Worm (Caenorhabditis elegans) whole organism, L2 larva: ENCODE results near the gene atln-2.
"Not testable (repeated sequence)": the region's sequence is repeated elsewhere in the genome, so short reads cannot be mapped to it uniquely, and the experiment has no call there.

Source experiments
- F13H6.1 ChIP-seq: sonication (generic microtip); optimal IDR thresholded peaks from 2 replicates; lab custom pipeline; 2016; ENCODE audit warnings: missing genetic modification characterization, missing compliant biosample characterization
- R02D3.7 ChIP-seq: fragments of 150-350 bp; optimal IDR thresholded peaks from 2 replicates; lab custom pipeline; 2014; ENCODE audit warnings: missing biosample characterization, missing genetic modification characterization
- Y55F3AM.14 ChIP-seq: fragments of 200-800 bp; sonication (Bioruptor generic); optimal IDR thresholded peaks from 2 replicates; lab custom pipeline; 2018; ENCODE audit warnings: mild to moderate bottlenecking, missing genetic modification characterization, missing compliant biosample characterization
- ZK546.5 ChIP-seq: sonication (generic microtip); optimal IDR thresholded peaks from 2 replicates; lab custom pipeline; 2017; ENCODE audit warnings: missing biosample characterization, missing genetic modification characterization
- alr-1 ChIP-seq: fragments of 150-350 bp; optimal IDR thresholded peaks from 2 replicates; lab custom pipeline; 2014; ENCODE audit warnings: missing biosample characterization, missing genetic modification characterization
- aly-2 ChIP-seq: fragments of 150-350 bp; optimal IDR thresholded peaks from 2 replicates; lab custom pipeline; 2014; ENCODE audit warnings: missing biosample characterization, missing genetic modification characterization
- ceh-16 ChIP-seq: fragments of 150-350 bp; optimal IDR thresholded peaks from 2 replicates; lab custom pipeline; 2014; ENCODE audit warnings: missing biosample characterization, missing genetic modification characterization
- ceh-82 ChIP-seq: fragments of 150-350 bp; optimal IDR thresholded peaks from 2 replicates; lab custom pipeline; 2014; ENCODE audit warnings: missing biosample characterization, missing genetic modification characterization
- dmd-4 ChIP-seq: sonication (generic microtip); optimal IDR thresholded peaks from 2 replicates; lab custom pipeline; 2017; ENCODE audit warnings: missing biosample characterization, missing genetic modification characterization
- egl-27 ChIP-seq: sonication (generic microtip); optimal IDR thresholded peaks from 3 replicates; lab custom pipeline; 2017; ENCODE audit warnings: missing biosample characterization, missing genetic modification reagents, missing genetic modification characterization
- elt-1 ChIP-seq: fragments of 150-350 bp; optimal IDR thresholded peaks from 2 replicates; lab custom pipeline; 2014; ENCODE audit warnings: missing biosample characterization, missing genetic modification characterization
- elt-3 ChIP-seq: sonication (generic microtip); optimal IDR thresholded peaks from 2 replicates; lab custom pipeline; 2017; ENCODE audit warnings: missing biosample characterization, missing genetic modification characterization
- fos-1 ChIP-seq: fragments of 150-350 bp; optimal IDR thresholded peaks from 2 replicates; lab custom pipeline; 2014; ENCODE audit warnings: missing biosample characterization, missing genetic modification characterization
- gmeb-1 ChIP-seq: fragments of 150-350 bp; optimal IDR thresholded peaks from 2 replicates; lab custom pipeline; 2014; ENCODE audit warnings: missing biosample characterization, missing genetic modification characterization
- lin-11 ChIP-seq: fragments of 150-350 bp; sonication (generic microtip); optimal IDR thresholded peaks from 2 replicates; lab custom pipeline; 2014; ENCODE audit warnings: missing biosample characterization, missing genetic modification characterization, inconsistent platforms, mixed read lengths
- lsy-2 ChIP-seq, 2 experiments: fragments of 150-350 bp in 1 of 2; sonication (generic microtip) in 1 of 2; optimal IDR thresholded peaks; 2 replicates each; lab custom pipeline; 2014 to 2017; ENCODE audit warnings: missing biosample characterization in 2 of 2, missing genetic modification characterization in 2 of 2
- mab-5 ChIP-seq: fragments of 150-350 bp; optimal IDR thresholded peaks from 2 replicates; lab custom pipeline; 2014; ENCODE audit warnings: missing biosample characterization, missing genetic modification characterization
- nhr-10 ChIP-seq: sonication (generic microtip); optimal IDR thresholded peaks from 2 replicates; lab custom pipeline; 2017; ENCODE audit warnings: missing biosample characterization, missing genetic modification characterization
- nhr-11 ChIP-seq: fragments of 150-350 bp; optimal IDR thresholded peaks from 2 replicates; lab custom pipeline; 2014; ENCODE audit warnings: missing biosample characterization, missing genetic modification characterization
- nhr-12 ChIP-seq: fragments of 150-350 bp; optimal IDR thresholded peaks from 2 replicates; lab custom pipeline; 2014; ENCODE audit warnings: missing biosample characterization, missing genetic modification characterization
- nhr-129 ChIP-seq: fragments of 150-350 bp; optimal IDR thresholded peaks from 2 replicates; lab custom pipeline; 2014; ENCODE audit warnings: missing biosample characterization, missing genetic modification characterization
- nhr-23 ChIP-seq: fragments of 150-350 bp; optimal IDR thresholded peaks from 2 replicates; lab custom pipeline; 2014; ENCODE audit warnings: missing biosample characterization, missing genetic modification reagents, missing genetic modification characterization
- nhr-25 ChIP-seq: fragments of 150-350 bp; sonication (generic microtip); optimal IDR thresholded peaks from 3 replicates; lab custom pipeline; 2014; ENCODE audit warnings: missing biosample characterization, missing genetic modification characterization
- nhr-6 ChIP-seq: fragments of 150-350 bp; optimal IDR thresholded peaks from 2 replicates; lab custom pipeline; 2014; ENCODE audit warnings: missing biosample characterization, missing genetic modification characterization
- nhr-77 ChIP-seq: fragments of 150-350 bp; optimal IDR thresholded peaks from 2 replicates; lab custom pipeline; 2014; ENCODE audit warnings: missing biosample characterization, missing genetic modification characterization
- sem-4 ChIP-seq: fragments of 150-350 bp; optimal IDR thresholded peaks from 2 replicates; lab custom pipeline; 2014; ENCODE audit warnings: missing biosample characterization, missing genetic modification reagents, missing genetic modification characterization
- skn-1 ChIP-seq: sonication (generic microtip); optimal IDR thresholded peaks from 2 replicates; lab custom pipeline; 2017; ENCODE audit warnings: missing biosample characterization, missing genetic modification characterization
- sma-3 ChIP-seq: sonication (generic microtip); optimal IDR thresholded peaks from 2 replicates; lab custom pipeline; 2016; ENCODE audit warnings: missing genetic modification reagents, missing genetic modification characterization, missing compliant biosample characterization
- snpc-4 ChIP-seq: fragments of 150-350 bp; optimal IDR thresholded peaks from 2 replicates; lab custom pipeline; 2014; ENCODE audit warnings: missing biosample characterization, missing genetic modification characterization
- unc-62 ChIP-seq: fragments of 150-350 bp; optimal IDR thresholded peaks from 2 replicates; lab custom pipeline; 2014; ENCODE audit warnings: missing biosample characterization, missing genetic modification reagents, missing genetic modification characterization
- zag-1 ChIP-seq: fragments of 150-350 bp; optimal IDR thresholded peaks from 2 replicates; lab custom pipeline; 2014; ENCODE audit warnings: missing biosample characterization, missing genetic modification characterization
- ztf-1 ChIP-seq: fragments of 200-800 bp; sonication (Bioruptor generic); conservative IDR thresholded peaks from 2 replicates; pipeline ENCODE4 v1.3.6; 2022; ENCODE audit warnings: missing genetic modification characterization, missing compliant biosample characterization
- ztf-11 ChIP-seq: sonication (generic microtip); optimal IDR thresholded peaks from 2 replicates; lab custom pipeline; 2017; ENCODE audit warnings: missing biosample characterization, missing genetic modification characterization
- ztf-4 ChIP-seq: fragments of 150-350 bp; optimal IDR thresholded peaks from 2 replicates; lab custom pipeline; 2014; ENCODE audit warnings: missing biosample characterization, missing genetic modification characterization

The atln-2 gene

ce11 chrIV:14981311-14981710 lies at the start of gene atln-2:
Gene atln-2 (plus strand): TSS chrIV:14981611.
- no peak for TF ChIP-seq sem-4
- TF ChIP-seq nhr-11, result no peak
- TF ChIP-seq unc-62 (GFP tag; lab: Kevin White, UChicago), result no peak

- TF ChIP-seq lin-11 (no peak), R02D3.7 (tag; lab: Kevin White, UChicago) (no peak), ztf-1 (no peak), elt-3 (tag; lab: Kevin White, UChicago) (no peak), nhr-23 (no peak), skn-1 (tag; lab: Kevin White, UChicago) (no peak), ztf-4 (tag; lab: Kevin White, UChicago) (no peak), nhr-6 (tag; lab: Kevin White, UChicago) (no peak), elt-1 (no peak), snpc-4 (tag; lab: Kevin White, UChicago) (no peak), F13H6.1 (no peak), ceh-16 (tag; lab: Kevin White, UChicago) (no peak), ceh-82 (no peak), fos-1 (no peak), Y55F3AM.14 (GFP tag; lab: Kevin White, UChicago) (no peak), sem-4 (no peak)
Measured at ce11 chrIV:14932640-14933039, 48.8 kb upstream of the atln-2 start, which contains the start of gene Y57G11C.1131. Gene Y57G11C.1131 (plus strand): TSS chrIV:14932972.

- TF ChIP-seq unc-62 (GFP tag; lab: Kevin White, UChicago), result no peak
- no peak for TF ChIP-seq zag-1 (tag; lab: Kevin White, UChicago)
- no peak for TF ChIP-seq ceh-82
- no peak for TF ChIP-seq gmeb-1 (tag; lab: Kevin White, UChicago)
- no peak for TF ChIP-seq ztf-11
- TF ChIP-seq fos-1, result no peak
- TF ChIP-seq nhr-25 (tag; lab: Kevin White, UChicago), result no peak
- TF ChIP-seq nhr-11, result no peak
- TF ChIP-seq ZK546.5 (tag; lab: Kevin White, UChicago), result no peak
- no peak for TF ChIP-seq egl-27 (tag; lab: Kevin White, UChicago)
- no peak for TF ChIP-seq nhr-10 (tag; lab: Kevin White, UChicago)
- no peak for TF ChIP-seq ztf-1
- no peak for TF ChIP-seq lsy-2 (tag; optimal IDR thresholded peaks at IDR 0.05; lab: Kevin White, UChicago)
- no peak for TF ChIP-seq elt-3 (tag; lab: Kevin White, UChicago)
- TF ChIP-seq sma-3 (GFP tag; lab: Kevin White, UChicago), result no peak
- TF ChIP-seq dmd-4 (tag; lab: Kevin White, UChicago), result no peak
- no peak for TF ChIP-seq nhr-77 (tag; lab: Kevin White, UChicago)
- TF ChIP-seq ztf-4 (tag; lab: Kevin White, UChicago), result no peak
Measured at ce11 chrIV:14937017-14937416, 44.4 kb upstream of the atln-2 start, which contains the start of gene Y57G11C.1144. Gene Y57G11C.1144 (plus strand): TSS chrIV:14937317.

ce11 chrIV:14938596-14938995 lies 42.8 kb upstream of the atln-2 start, which contains the start of gene Y57G11C.30:
Gene Y57G11C.30 (plus strand): TSS chrIV:14938896.
- not testable (repeated sequence) for TF ChIP-seq lsy-2 (tag; optimal IDR thresholded peaks at IDR 0.05; lab: Kevin White, UChicago); unc-62 (GFP tag; lab: Kevin White, UChicago); ztf-11

- TF ChIP-seq gmeb-1 (tag; lab: Kevin White, UChicago), result no peak
- TF ChIP-seq mab-5 (tag; lab: Kevin White, UChicago), result no peak
- TF ChIP-seq nhr-12, result no peak
- TF ChIP-seq ZK546.5 (tag; lab: Kevin White, UChicago), result no peak
- no peak for TF ChIP-seq elt-3 (tag; lab: Kevin White, UChicago)
- no peak for TF ChIP-seq nhr-77 (tag; lab: Kevin White, UChicago)
- no peak for TF ChIP-seq lsy-2 (tag; optimal IDR thresholded peaks at IDR 0.05; lab: Kevin White, UChicago)
- no peak for TF ChIP-seq alr-1 (tag; lab: Kevin White, UChicago)
- TF ChIP-seq nhr-11, result no peak
- TF ChIP-seq aly-2 (tag; lab: Kevin White, UChicago), result no peak
- no peak for TF ChIP-seq sma-3 (GFP tag; lab: Kevin White, UChicago)
- no peak for TF ChIP-seq R02D3.7 (tag; lab: Kevin White, UChicago)
- TF ChIP-seq elt-1, result no peak
- no peak for TF ChIP-seq dmd-4 (tag; lab: Kevin White, UChicago)
- TF ChIP-seq fos-1, result no peak
- TF ChIP-seq nhr-129 (tag; lab: Kevin White, UChicago), result no peak
Measured at ce11 chrIV:14944234-14944633, 37.2 kb upstream of the atln-2 start, which contains the start of gene Y57G11C.48. Gene Y57G11C.48 (minus strand): TSS chrIV:14944334.
